Worm (Caenorhabditis elegans) whole organism, mixed stage, embryonic: ENCODE results near the gene str-45.

Experiments used
- bed-3 ChIP-seq: fragments of 200-800 bp; sonication (Bioruptor generic); optimal IDR thresholded peaks from 3 replicates; lab custom pipeline; 2018; ENCODE audit warnings: mild to moderate bottlenecking, missing genetic modification characterization, moderate library complexity, missing compliant biosample characterization
- blmp-1 ChIP-seq: fragments of 150-350 bp; optimal IDR thresholded peaks from 2 replicates; lab custom pipeline; 2014; ENCODE audit warnings: missing biosample characterization, missing genetic modification characterization
- ceh-39 ChIP-seq: fragments of 150-350 bp; optimal IDR thresholded peaks from 2 replicates; lab custom pipeline; 2014; ENCODE audit warnings: missing biosample characterization, missing genetic modification characterization
- ceh-43 ChIP-seq: fragments of 200-800 bp; sonication (Bioruptor generic); optimal IDR thresholded peaks from 2 replicates; lab custom pipeline; 2018; ENCODE audit warnings: mild to moderate bottlenecking, missing genetic modification characterization, moderate library complexity, missing compliant biosample characterization
- ceh-83 ChIP-seq: fragments of 200-800 bp; sonication (Bioruptor generic); optimal IDR thresholded peaks from 2 replicates; lab custom pipeline; 2018; ENCODE audit warnings: mild to moderate bottlenecking, missing genetic modification characterization, missing compliant biosample characterization
- cnd-1 ChIP-seq: fragments of 200-800 bp; sonication (Bioruptor generic); optimal IDR thresholded peaks from 2 replicates; lab custom pipeline; 2018; ENCODE audit warnings: mild to moderate bottlenecking, missing genetic modification characterization, missing compliant biosample characterization
- drap-1 ChIP-seq: fragments of 200-800 bp; sonication (Bioruptor generic); optimal IDR thresholded peaks from 3 replicates; lab custom pipeline; 2018; ENCODE audit warnings: mild to moderate bottlenecking, missing genetic modification characterization, missing compliant biosample characterization
- elt-1 ChIP-seq: sonication (generic microtip); optimal IDR thresholded peaks from 2 replicates; lab custom pipeline; 2017; ENCODE audit warnings: missing genetic modification characterization, mild to moderate bottlenecking, missing compliant biosample characterization, antibody characterized with exemption, moderate library complexity, borderline replicate concordance; ENCODE audit not compliant: insufficient read depth
- ham-2 ChIP-seq: fragments of 200-800 bp; sonication (Bioruptor generic); optimal IDR thresholded peaks from 2 replicates; lab custom pipeline; 2018; ENCODE audit warnings: mild to moderate bottlenecking, missing genetic modification characterization, missing compliant biosample characterization
- hlh-1 ChIP-seq: fragments of 150-350 bp; optimal IDR thresholded peaks from 2 replicates; lab custom pipeline; 2014; ENCODE audit warnings: missing biosample characterization, missing genetic modification reagents, missing genetic modification characterization
- lin-13 ChIP-seq: fragments of 150-350 bp; optimal IDR thresholded peaks from 2 replicates; lab custom pipeline; 2014; ENCODE audit warnings: missing biosample characterization, missing genetic modification characterization
- mab-5 ChIP-seq: fragments of 150-350 bp; optimal IDR thresholded peaks from 2 replicates; lab custom pipeline; 2014; ENCODE audit warnings: missing biosample characterization, missing genetic modification characterization
- mep-1 ChIP-seq: fragments of 150-350 bp; optimal IDR thresholded peaks from 2 replicates; lab custom pipeline; 2017; ENCODE audit warnings: missing biosample characterization, missing genetic modification reagents, missing genetic modification characterization, inconsistent platforms
- nhr-2 ChIP-seq: fragments of 150-350 bp; optimal IDR thresholded peaks from 2 replicates; lab custom pipeline; 2014; ENCODE audit warnings: missing biosample characterization, missing genetic modification characterization
- nhr-237 ChIP-seq: fragments of 150-350 bp; optimal IDR thresholded peaks from 2 replicates; lab custom pipeline; 2014; ENCODE audit warnings: missing biosample characterization, missing genetic modification characterization
- nhr-28 ChIP-seq: fragments of 150-350 bp; optimal IDR thresholded peaks from 2 replicates; lab custom pipeline; 2014; ENCODE audit warnings: missing biosample characterization, missing genetic modification characterization
- nhr-76 ChIP-seq: sonication (generic microtip); optimal IDR thresholded peaks from 2 replicates; lab custom pipeline; 2017; ENCODE audit warnings: missing biosample characterization, missing genetic modification characterization
- pha-4 ChIP-seq: fragments of 150-350 bp; optimal IDR thresholded peaks from 2 replicates; lab custom pipeline; 2018; ENCODE audit warnings: missing biosample characterization, missing genetic modification reagents, missing genetic modification characterization
- sem-2 ChIP-seq: fragments of 200-800 bp; sonication (Bioruptor generic); optimal IDR thresholded peaks from 2 replicates; lab custom pipeline; 2018; ENCODE audit warnings: mild to moderate bottlenecking, missing genetic modification characterization, missing compliant biosample characterization
- snpc-4 ChIP-seq: fragments of 150-350 bp; optimal IDR thresholded peaks from 2 replicates; lab custom pipeline; 2014; ENCODE audit warnings: missing biosample characterization, missing genetic modification characterization
- sptf-1 ChIP-seq: sonication (generic microtip); optimal IDR thresholded peaks from 2 replicates; lab custom pipeline; 2017; ENCODE audit warnings: mild to moderate bottlenecking, missing genetic modification characterization, moderate library complexity, missing compliant biosample characterization
- tbx-8 ChIP-seq: fragments of 200-800 bp; sonication (Bioruptor generic); optimal IDR thresholded peaks from 2 replicates; lab custom pipeline; 2018; ENCODE audit warnings: mild to moderate bottlenecking, missing genetic modification characterization, moderate library complexity, missing compliant biosample characterization
- unc-120 ChIP-seq: sonication (generic microtip); optimal IDR thresholded peaks from 2 replicates; lab custom pipeline; 2017; ENCODE audit warnings: missing genetic modification characterization, missing compliant biosample characterization; ENCODE audit not compliant: poor library complexity, severe bottlenecking
- unc-39 ChIP-seq: fragments of 150-350 bp; optimal IDR thresholded peaks from 2 replicates; lab custom pipeline; 2014; ENCODE audit warnings: missing biosample characterization, missing genetic modification characterization
- unc-62 ChIP-seq: fragments of 150-350 bp; optimal IDR thresholded peaks from 2 replicates; lab custom pipeline; 2014; ENCODE audit warnings: missing biosample characterization, missing genetic modification reagents, missing genetic modification characterization
- ztf-11 ChIP-seq: fragments of 150-350 bp; optimal IDR thresholded peaks from 2 replicates; lab custom pipeline; 2014; ENCODE audit warnings: missing biosample characterization, missing genetic modification characterization

The str-45 gene

ce11 chrV:15182407-15182806, 23.6 kb downstream of the str-45 start, which contains the start of gene fbxa-84:
Gene fbxa-84, plus strand, starts transcription at chrV:15182440.
- TF ChIP-seq unc-120 (tag; lab: Kevin White, UChicago) (no peak), blmp-1 (tag; lab: Kevin White, UChicago) (no peak), snpc-4 (no peak), tbx-8 (GFP tag; lab: Kevin White, UChicago) (no peak), pha-4 (tag; lab: Kevin White, UChicago) (no peak), ceh-43 (GFP tag; lab: Kevin White, UChicago) (no peak), ham-2 (no peak), mep-1 (tag; lab: Kevin White, UChicago) (no peak), sptf-1 (tag; lab: Kevin White, UChicago) (no peak), hlh-1 (tag; lab: Kevin White, UChicago) (no peak), ztf-11 (no peak), elt-1 (tag; lab: Kevin White, UChicago) (no peak)

DNA sequence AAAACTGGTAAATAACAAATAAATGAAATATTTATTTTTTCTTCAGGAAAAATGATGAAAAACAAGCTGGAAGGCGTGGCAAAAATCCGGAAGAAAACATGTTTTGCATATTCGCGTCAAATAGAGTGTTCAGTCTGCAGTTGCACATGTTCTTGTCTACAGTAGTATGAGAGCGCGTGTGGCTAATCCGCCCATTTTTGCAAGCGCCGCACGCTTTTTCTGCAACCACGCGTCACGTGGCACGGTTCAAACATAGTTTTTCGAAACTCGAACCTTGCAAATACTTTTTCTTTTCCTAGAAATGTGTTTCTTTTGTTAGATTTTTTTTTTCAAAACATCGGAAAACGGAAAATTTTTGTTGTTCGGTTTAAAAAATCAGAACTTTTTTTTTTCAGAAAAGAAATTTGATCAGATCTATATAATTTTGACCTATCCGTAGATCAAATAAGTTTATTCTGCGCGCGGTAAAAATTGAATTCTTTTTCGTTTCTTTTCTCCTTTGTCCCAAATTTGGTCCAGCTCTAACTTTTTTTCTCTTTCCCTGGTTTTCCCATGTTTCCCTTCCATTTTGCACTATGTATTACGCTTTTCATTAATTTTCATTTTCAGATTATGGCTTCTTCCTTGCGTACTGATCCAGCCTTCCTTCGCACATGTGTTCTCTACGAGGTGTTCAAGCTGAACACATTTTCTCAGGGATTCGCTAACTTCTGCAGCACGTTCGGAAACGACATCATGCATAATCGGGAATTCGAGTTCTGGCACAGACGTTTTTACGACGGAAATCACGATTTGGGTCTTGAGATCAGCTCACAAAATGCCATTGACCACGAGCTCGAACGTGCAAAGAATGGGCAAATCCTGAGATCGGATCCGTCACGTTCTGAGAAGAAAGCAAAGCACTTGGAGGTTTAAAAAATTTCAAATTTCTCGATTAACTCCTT, 25.6 kb downstream of the str-45 start, which contains the start of gene Y75B12B.1:
Gene Y75B12B.1 (plus strand): TSS at position 603 of the 944 bp plus-strand sequence.
- no peak for TF ChIP-seq ceh-43 (GFP tag; lab: Kevin White, UChicago)
- no peak for TF ChIP-seq bed-3 (GFP tag; lab: Kevin White, UChicago)
- no peak for TF ChIP-seq blmp-1 (tag; lab: Kevin White, UChicago)
- TF ChIP-seq ceh-39 (tag; lab: Kevin White, UChicago), result no peak
- no peak for TF ChIP-seq cnd-1 (tag; lab: Kevin White, UChicago)
- TF ChIP-seq unc-120 (tag; lab: Kevin White, UChicago), result no peak
- TF ChIP-seq mab-5 (tag; lab: Kevin White, UChicago), result no peak
- TF ChIP-seq ceh-83 (GFP tag; lab: Kevin White, UChicago), result no peak
- TF ChIP-seq unc-62 (GFP tag; lab: Kevin White, UChicago), result no peak
- no peak for TF ChIP-seq nhr-28 (tag; lab: Kevin White, UChicago)
- no peak for TF ChIP-seq hlh-1 (tag; lab: Kevin White, UChicago)
- TF ChIP-seq nhr-76 (tag; lab: Kevin White, UChicago), result no peak
- TF ChIP-seq mep-1 (tag; lab: Kevin White, UChicago), result no peak
- TF ChIP-seq sem-2, result no peak
- TF ChIP-seq tbx-8 (GFP tag; lab: Kevin White, UChicago), result no peak

ce11 chrV:15186259-15186927, 27.6 kb downstream of the str-45 start, which contains the start of gene Y75B12B.3:
Gene Y75B12B.3, minus strand, starts transcription at chrV:15186279.
- TF ChIP-seq unc-120 (tag; lab: Kevin White, UChicago) (no peak), elt-1 (tag; lab: Kevin White, UChicago) (no peak), unc-39 (tag; lab: Kevin White, UChicago) (no peak), mab-5 (tag; lab: Kevin White, UChicago) (no peak), sptf-1 (tag; lab: Kevin White, UChicago) (no peak), cnd-1 (tag; lab: Kevin White, UChicago) (no peak), nhr-2 (no peak), drap-1 (GFP tag; lab: Kevin White, UChicago) (no peak), unc-62 (GFP tag; lab: Kevin White, UChicago) (no peak), sem-2 (no peak), lin-13 (tag; lab: Kevin White, UChicago) (no peak), pha-4 (tag; lab: Kevin White, UChicago) (no peak), ham-2 (no peak), nhr-237 (tag; lab: Kevin White, UChicago) (no peak), mep-1 (tag; lab: Kevin White, UChicago) (no peak), ceh-83 (GFP tag; lab: Kevin White, UChicago) (no peak), nhr-76 (tag; lab: Kevin White, UChicago) (no peak), tbx-8 (GFP tag; lab: Kevin White, UChicago) (no peak), hlh-1 (tag; lab: Kevin White, UChicago) (no peak), ztf-11 (no peak)
- TF ChIP-seq, all 35 proteins: peak for 0
